Fruit fly (Drosophila melanogaster) Kc167 (cell line): ENCODE measurements around the gene COX5BL.

ENCODE experiments used
- Myc ChIP-seq: fragments of >200 bp; optimal IDR thresholded peaks from 2 replicates; lab custom pipeline; 2017; ENCODE audit warnings: missing external identifiers
- h ChIP-seq: fragments of >200 bp; optimal IDR thresholded peaks from 3 replicates; lab custom pipeline; 2018; ENCODE audit warnings: missing external identifiers
- psq ChIP-seq: fragments of >200 bp; optimal IDR thresholded peaks from 2 replicates; lab custom pipeline; 2017; ENCODE audit warnings: missing external identifiers
- ttk ChIP-seq: sonication (Bioruptor generic); optimal IDR thresholded peaks from 2 replicates; lab custom pipeline; 2017; ENCODE audit warnings: missing external identifiers

- TF ChIP-seq psq, result no peak
- TF ChIP-seq h (lab: Kevin White, UChicago), result no peak
- no peak for TF ChIP-seq Myc (lab: Kevin White, UChicago)
- TF ChIP-seq ttk (lab: Kevin White, UChicago), result no peak
These were observed 19.8 kb downstream of the COX5BL start for dm6 chr2L:6579045-6579444.
